Worm (Caenorhabditis elegans) whole organism, late embryonic: Measurements from ENCODE around the gene tag-335.

ENCODE experiments used
- C38D4.7 ChIP-seq: fragments of 200-800 bp; sonication (Bioruptor generic); optimal IDR thresholded peaks from 2 replicates; lab custom pipeline; 2018; ENCODE audit warnings: mild to moderate bottlenecking, missing genetic modification characterization, moderate library complexity, missing compliant biosample characterization
- K02D7.2 ChIP-seq: sonication (generic microtip); optimal IDR thresholded peaks from 2 replicates; lab custom pipeline; 2017; ENCODE audit warnings: mild to moderate bottlenecking, missing genetic modification characterization, missing compliant biosample characterization
- Y22D7AL.16 ChIP-seq: sonication (generic microtip); optimal IDR thresholded peaks from 2 replicates; lab custom pipeline; 2016; ENCODE audit warnings: missing genetic modification characterization, missing compliant biosample characterization
- ama-1 ChIP-seq: fragments of 150-350 bp; optimal IDR thresholded peaks from 2 replicates; lab custom pipeline; 2014
- ceh-14 ChIP-seq: sonication (generic microtip); optimal IDR thresholded peaks from 2 replicates; lab custom pipeline; 2016; ENCODE audit warnings: missing genotype, missing genetic modification characterization, missing compliant biosample characterization
- ceh-18 ChIP-seq: sonication (generic microtip); optimal IDR thresholded peaks from 2 replicates; lab custom pipeline; 2016; ENCODE audit warnings: missing genetic modification characterization, missing compliant biosample characterization
- ceh-19 ChIP-seq: fragments of 200-800 bp; sonication (Bioruptor generic); optimal IDR thresholded peaks from 2 replicates; lab custom pipeline; 2018; ENCODE audit warnings: mild to moderate bottlenecking, missing genetic modification characterization, missing compliant biosample characterization
- ceh-30 ChIP-seq: fragments of 150-350 bp; optimal IDR thresholded peaks from 2 replicates; lab custom pipeline; 2014; ENCODE audit warnings: missing biosample characterization, missing genetic modification characterization
- ceh-45 ChIP-seq: fragments of 200-800 bp; sonication (Bioruptor generic); IDR thresholded peaks from 2 replicates; pipeline ENCODE4 v1.3.6; 2022; ENCODE audit warnings: missing genetic modification reagents, missing genetic modification characterization, missing compliant biosample characterization
- ceh-48 ChIP-seq: sonication (generic microtip); optimal IDR thresholded peaks from 2 replicates; lab custom pipeline; 2016; ENCODE audit warnings: missing genetic modification characterization, inconsistent platforms, missing compliant biosample characterization
- ceh-6 ChIP-seq: fragments of 200-800 bp; sonication (Bioruptor generic); optimal IDR thresholded peaks from 2 replicates; lab custom pipeline; 2018; ENCODE audit warnings: mild to moderate bottlenecking, missing genetic modification characterization, missing compliant biosample characterization
- dmd-4 ChIP-seq: sonication (generic microtip); optimal IDR thresholded peaks from 2 replicates; lab custom pipeline; 2016; ENCODE audit warnings: borderline replicate concordance, missing genetic modification characterization, missing compliant biosample characterization
- elt-2 ChIP-seq: sonication (generic microtip); optimal IDR thresholded peaks from 2 replicates; lab custom pipeline; 2016; ENCODE audit warnings: missing genetic modification reagents, missing genetic modification characterization, missing compliant biosample characterization
- elt-4 ChIP-seq: sonication (generic microtip); optimal IDR thresholded peaks from 2 replicates; lab custom pipeline; 2016; ENCODE audit warnings: missing genetic modification characterization, missing compliant biosample characterization
- eyg-1 ChIP-seq: sonication (generic microtip); optimal IDR thresholded peaks from 2 replicates; lab custom pipeline; 2016; ENCODE audit warnings: missing genotype, missing genetic modification characterization, missing compliant biosample characterization
- fax-1 ChIP-seq: sonication (generic microtip); optimal IDR thresholded peaks from 2 replicates; lab custom pipeline; 2016; ENCODE audit warnings: missing genotype, missing genetic modification characterization, missing compliant biosample characterization
- fkh-6 ChIP-seq: sonication (generic microtip); optimal IDR thresholded peaks from 2 replicates; lab custom pipeline; 2016; ENCODE audit warnings: missing genetic modification characterization, missing compliant biosample characterization
- hlh-13 ChIP-seq: fragments of 200-800 bp; sonication (Bioruptor generic); optimal IDR thresholded peaks from 2 replicates; lab custom pipeline; 2018; ENCODE audit warnings: mild to moderate bottlenecking, missing genetic modification characterization, missing compliant biosample characterization
- hlh-30 ChIP-seq: sonication (generic microtip); optimal IDR thresholded peaks from 2 replicates; lab custom pipeline; 2017; ENCODE audit warnings: antibody characterized with exemption, missing genetic modification characterization, missing compliant biosample characterization; ENCODE audit not compliant: insufficient read depth
- hlh-8 ChIP-seq: sonication (generic microtip); optimal IDR thresholded peaks from 2 replicates; lab custom pipeline; 2016; ENCODE audit warnings: missing genotype, missing genetic modification characterization, missing compliant biosample characterization
- madf-2 ChIP-seq: sonication (generic microtip); optimal IDR thresholded peaks from 2 replicates; lab custom pipeline; 2017; ENCODE audit warnings: missing genetic modification characterization, missing compliant biosample characterization
- npax-4 ChIP-seq: sonication (generic microtip); optimal IDR thresholded peaks from 2 replicates; lab custom pipeline; 2016; ENCODE audit warnings: missing genetic modification characterization, missing compliant biosample characterization
- odd-2 ChIP-seq: sonication (generic microtip); optimal IDR thresholded peaks from 2 replicates; lab custom pipeline; 2017; ENCODE audit warnings: antibody characterized with exemption, mild to moderate bottlenecking, missing genetic modification characterization, missing compliant biosample characterization
- pax-1 ChIP-seq: fragments of 150-350 bp; optimal IDR thresholded peaks from 2 replicates; lab custom pipeline; 2014; ENCODE audit warnings: missing biosample characterization, missing genetic modification characterization
- pha-2 ChIP-seq: sonication (generic microtip); optimal IDR thresholded peaks from 2 replicates; lab custom pipeline; 2017; ENCODE audit warnings: mild to moderate bottlenecking, missing genetic modification characterization, missing compliant biosample characterization
- pha-4 ChIP-seq: fragments of 150-350 bp; optimal IDR thresholded peaks from 2 replicates; lab custom pipeline; 2018; ENCODE audit warnings: missing biosample characterization, missing genetic modification reagents, missing genetic modification characterization
- syd-9 ChIP-seq: sonication (generic microtip); optimal IDR thresholded peaks from 2 replicates; lab custom pipeline; 2016; ENCODE audit warnings: mild to moderate bottlenecking, missing genetic modification characterization, moderate library complexity, missing compliant biosample characterization
- tbx-2 ChIP-seq: sonication (generic microtip); optimal IDR thresholded peaks from 2 replicates; lab custom pipeline; 2016; ENCODE audit warnings: missing genetic modification characterization, missing compliant biosample characterization
- tbx-7 ChIP-seq: sonication (generic microtip); optimal IDR thresholded peaks from 2 replicates; lab custom pipeline; 2016; ENCODE audit warnings: missing genotype, missing genetic modification characterization, missing compliant biosample characterization
- unc-55 ChIP-seq: sonication (generic microtip); optimal IDR thresholded peaks from 2 replicates; lab custom pipeline; 2017; ENCODE audit warnings: missing biosample characterization, missing genetic modification reagents, missing genetic modification characterization

The tag-335 gene

DNA sequence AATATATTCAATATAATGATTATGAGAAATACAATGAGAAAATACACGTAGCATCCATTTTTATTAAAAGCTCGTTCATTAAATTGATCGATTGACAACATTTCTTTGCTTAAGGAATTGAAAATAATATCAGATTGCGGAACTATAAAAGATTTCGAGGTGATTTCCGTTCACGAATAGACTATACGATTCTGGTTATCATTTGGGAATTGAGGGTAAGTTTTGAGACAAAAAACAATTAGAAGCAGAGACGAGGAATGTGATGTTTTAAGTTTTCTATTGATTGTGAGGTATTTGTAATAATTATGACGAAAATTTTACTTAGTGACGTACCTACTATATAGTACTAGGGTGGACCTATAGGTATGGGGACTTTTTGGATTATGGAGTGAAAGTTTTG lies 39.5 kb downstream of the tag-335 start, which contains the start of gene sre-19 (continued):
- no peak for TF ChIP-seq ceh-6 (GFP tag; lab: Kevin White, UChicago)
- TF ChIP-seq hlh-30 (tag; lab: Kevin White, UChicago): no peak
- TF ChIP-seq, all 69 proteins: peak for 0

DNA sequence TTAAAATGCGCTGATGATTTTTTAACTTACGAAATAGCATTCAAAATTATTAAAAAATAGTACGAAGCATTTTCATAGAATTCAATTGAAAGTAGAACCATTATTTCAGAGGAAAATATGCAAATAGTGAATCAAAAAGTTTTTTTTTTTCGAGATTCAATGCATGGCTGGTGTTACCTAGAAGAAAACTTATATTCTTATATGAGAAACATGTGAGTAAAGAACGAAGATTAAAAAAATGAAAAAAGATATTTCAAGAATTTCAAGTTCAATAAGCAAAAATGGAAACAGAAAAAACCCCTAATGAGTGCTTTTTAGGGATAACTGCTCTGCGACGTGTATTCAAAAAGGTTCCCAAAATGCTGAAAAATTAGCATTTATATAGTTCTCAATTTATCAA lies 42.4 kb downstream of the tag-335 start, which contains the start of gene sre-16:
TSS of gene sre-16 (minus strand) at position 101 of the 400 bp plus-strand sequence.
- TF ChIP-seq ceh-30 (no peak), hlh-13 (GFP tag; lab: Kevin White, UChicago) (no peak), ama-1 (lab: Kevin White, UChicago) (no peak), odd-2 (no peak), Y22D7AL.16 (no peak)

DNA sequence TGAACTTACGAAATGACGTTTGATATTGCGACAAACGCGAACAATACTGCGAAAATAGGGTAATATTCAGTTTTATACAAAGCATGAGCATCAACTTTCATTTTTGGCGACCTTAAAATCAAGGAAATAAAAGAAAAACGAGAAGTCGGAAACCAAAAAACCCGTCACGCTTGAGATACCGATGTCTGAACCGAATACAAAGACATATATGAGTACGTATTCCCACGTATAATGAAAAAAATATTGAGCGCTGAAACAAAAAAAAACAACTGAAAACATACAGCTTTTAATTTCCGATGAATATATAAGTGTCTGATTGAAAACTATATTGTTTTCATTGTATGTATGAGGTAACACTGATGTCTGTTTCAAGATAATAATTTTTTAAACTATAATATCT lies 48.7 kb downstream of the tag-335 start, which contains the start of gene sre-18:
TSS of gene sre-18 (minus strand) at position 101 of the 400 bp plus-strand sequence.
- TF ChIP-seq K02D7.2 (tag; lab: Kevin White, UChicago) (no peak), eyg-1 (no peak), ceh-48 (no peak), fkh-6 (no peak), elt-2 (no peak), ceh-45 (no peak), madf-2 (no peak), syd-9 (tag; lab: Kevin White, UChicago) (no peak), ceh-30 (no peak), odd-2 (no peak), elt-4 (no peak), tbx-7 (tag; lab: Kevin White, UChicago) (no peak), pha-2 (tag; lab: Kevin White, UChicago) (no peak), npax-4 (tag; lab: Kevin White, UChicago) (no peak), ceh-14 (tag; lab: Kevin White, UChicago) (no peak), dmd-4 (tag; lab: Kevin White, UChicago) (no peak), ceh-19 (GFP tag; lab: Kevin White, UChicago) (no peak), ceh-6 (GFP tag; lab: Kevin White, UChicago) (no peak), Y22D7AL.16 (no peak)

DNA sequence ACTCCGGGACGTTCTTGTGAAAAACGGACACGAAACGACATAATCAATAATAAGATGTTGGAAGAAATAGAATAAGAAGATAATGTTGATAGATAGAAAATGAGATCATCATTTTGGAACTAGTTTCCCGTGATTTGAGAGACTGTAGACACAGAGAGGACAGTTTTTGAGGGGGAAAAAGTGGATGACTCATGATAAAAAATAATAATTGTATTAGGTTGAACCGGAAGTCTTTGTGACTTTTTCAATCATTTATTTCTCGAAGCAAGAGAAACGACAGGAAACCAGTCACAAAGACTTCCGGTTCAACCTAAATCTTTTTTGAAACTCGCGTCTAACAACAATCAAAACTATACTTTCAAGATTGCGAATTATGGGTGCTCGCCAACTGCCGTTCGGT lies 51.4 kb downstream of the tag-335 start, which contains the start of gene mlt-3:
TSS of gene mlt-3 (minus strand) at position 101 of the 400 bp plus-strand sequence.
- no peak for TF ChIP-seq fax-1
- TF ChIP-seq pha-4 (tag; lab: Kevin White, UChicago): no peak
- TF ChIP-seq ama-1 (lab: Kevin White, UChicago): no peak
- no peak for TF ChIP-seq pha-2 (tag; lab: Kevin White, UChicago)
- TF ChIP-seq ceh-14 (tag; lab: Kevin White, UChicago): no peak
- TF ChIP-seq ceh-30: no peak
- no peak for TF ChIP-seq tbx-2 (tag; lab: Kevin White, UChicago)
- no peak for TF ChIP-seq hlh-8 (tag; lab: Kevin White, UChicago)
- TF ChIP-seq unc-55 (GFP tag; lab: Kevin White, UChicago): no peak
- TF ChIP-seq eyg-1: no peak
- TF ChIP-seq ceh-48: no peak
- TF ChIP-seq ceh-18 (tag; lab: Kevin White, UChicago): no peak
- TF ChIP-seq tbx-7 (tag; lab: Kevin White, UChicago): no peak
- no peak for TF ChIP-seq C38D4.7
- TF ChIP-seq ceh-19 (GFP tag; lab: Kevin White, UChicago): no peak
- TF ChIP-seq pax-1: no peak
